Worm (Caenorhabditis elegans) whole organism, L3 larva: ENCODE measurements around the gene C28H8.8.

ENCODE experiments used
- R02D3.7 ChIP-seq: fragments of 150-350 bp; optimal IDR thresholded peaks from 2 replicates; lab custom pipeline; 2014; ENCODE audit warnings: missing biosample characterization, missing genetic modification characterization
- aly-2 ChIP-seq: fragments of 150-350 bp; optimal IDR thresholded peaks from 2 replicates; lab custom pipeline; 2014; ENCODE audit warnings: missing biosample characterization, missing genetic modification characterization
- ama-1 ChIP-seq: fragments of 150-350 bp; optimal IDR thresholded peaks from 2 replicates; lab custom pipeline; 2018
- ceh-16 ChIP-seq: sonication (generic microtip); optimal IDR thresholded peaks from 2 replicates; lab custom pipeline; 2017; ENCODE audit warnings: missing biosample characterization, missing genetic modification characterization
- ceh-28 ChIP-seq: fragments of 150-350 bp; optimal IDR thresholded peaks from 2 replicates; lab custom pipeline; 2014; ENCODE audit warnings: missing biosample characterization, missing genetic modification reagents, missing genetic modification characterization
- ceh-82 ChIP-seq: fragments of 150-350 bp; optimal IDR thresholded peaks from 2 replicates; lab custom pipeline; 2014; ENCODE audit warnings: missing biosample characterization, missing genetic modification characterization
- ceh-9 ChIP-seq: sonication (generic microtip); optimal IDR thresholded peaks from 2 replicates; lab custom pipeline; 2018; ENCODE audit warnings: missing biosample characterization, missing genetic modification characterization
- egl-5 ChIP-seq: fragments of 150-350 bp; optimal IDR thresholded peaks from 2 replicates; lab custom pipeline; 2017; ENCODE audit warnings: missing biosample characterization, missing genetic modification reagents, missing genetic modification characterization, inconsistent platforms
- elt-2 ChIP-seq: sonication (generic microtip); optimal IDR thresholded peaks from 2 replicates; lab custom pipeline; 2016; ENCODE audit warnings: missing genetic modification reagents, mild to moderate bottlenecking, missing genetic modification characterization, missing compliant biosample characterization
- elt-3 ChIP-seq, 3 experiments: fragments of 150-350 bp in 1 of 3; sonication (generic microtip) in 2 of 3; optimal IDR thresholded peaks; 2 replicates in 2 of 3; 4 replicates in 1 of 3; lab custom pipeline; 2014 to 2017; ENCODE audit warnings: missing biosample characterization in 3 of 3, missing genetic modification characterization in 3 of 3
- fkh-2 ChIP-seq: fragments of 150-350 bp; optimal IDR thresholded peaks from 2 replicates; lab custom pipeline; 2014; ENCODE audit warnings: missing biosample characterization, missing genetic modification reagents, missing genetic modification characterization
- fos-1 ChIP-seq: fragments of 150-350 bp; optimal IDR thresholded peaks from 2 replicates; lab custom pipeline; 2014; ENCODE audit warnings: missing biosample characterization, missing genetic modification characterization
- hmg-11 ChIP-seq: sonication (generic microtip); optimal IDR thresholded peaks from 2 replicates; lab custom pipeline; 2016; ENCODE audit warnings: missing genetic modification characterization, missing compliant biosample characterization
- jun-1 ChIP-seq: fragments of 150-350 bp; optimal IDR thresholded peaks from 2 replicates; lab custom pipeline; 2014; ENCODE audit warnings: missing biosample characterization, missing genetic modification reagents, missing genetic modification characterization
- lin-15B ChIP-seq: fragments of 150-350 bp; optimal IDR thresholded peaks from 2 replicates; lab custom pipeline; 2014; ENCODE audit warnings: missing biosample characterization, missing genetic modification characterization
- lin-39 ChIP-seq: fragments of 150-350 bp; optimal IDR thresholded peaks from 2 replicates; lab custom pipeline; 2018; ENCODE audit warnings: missing biosample characterization, missing genetic modification reagents, missing genetic modification characterization
- lsy-12 ChIP-seq: sonication (generic microtip); optimal IDR thresholded peaks from 2 replicates; lab custom pipeline; 2016; ENCODE audit warnings: mild to moderate bottlenecking, missing genetic modification characterization, missing compliant biosample characterization
- mdl-1 ChIP-seq: fragments of 150-350 bp; optimal IDR thresholded peaks from 2 replicates; lab custom pipeline; 2014; ENCODE audit warnings: missing biosample characterization, missing genetic modification characterization
- mml-1 ChIP-seq: fragments of 150-350 bp; sonication (generic microtip); optimal IDR thresholded peaks from 3 replicates; lab custom pipeline; 2014; ENCODE audit warnings: missing biosample characterization, missing genetic modification characterization
- nfya-1 ChIP-seq: sonication (generic microtip); optimal IDR thresholded peaks from 2 replicates; lab custom pipeline; 2017; ENCODE audit warnings: missing genetic modification characterization, mild to moderate bottlenecking, missing compliant biosample characterization, antibody characterized with exemption, moderate library complexity; ENCODE audit not compliant: insufficient read depth
- nhr-12 ChIP-seq: fragments of 150-350 bp; optimal IDR thresholded peaks from 2 replicates; lab custom pipeline; 2014; ENCODE audit warnings: missing biosample characterization, missing genetic modification characterization
- nhr-23 ChIP-seq: fragments of 150-350 bp; optimal IDR thresholded peaks from 2 replicates; lab custom pipeline; 2014; ENCODE audit warnings: missing biosample characterization, missing genetic modification reagents, missing genetic modification characterization
- nhr-237 ChIP-seq: fragments of 150-350 bp; optimal IDR thresholded peaks from 2 replicates; lab custom pipeline; 2014; ENCODE audit warnings: missing biosample characterization, missing genetic modification characterization
- nhr-25 ChIP-seq: sonication (generic microtip); optimal IDR thresholded peaks from 2 replicates; lab custom pipeline; 2017; ENCODE audit warnings: missing biosample characterization, missing genetic modification characterization
- nhr-43 ChIP-seq: sonication (generic microtip); optimal IDR thresholded peaks from 2 replicates; lab custom pipeline; 2016; ENCODE audit warnings: mild to moderate bottlenecking, missing genetic modification characterization, missing compliant biosample characterization; ENCODE audit not compliant: poor library complexity, severe bottlenecking
- nhr-67 ChIP-seq: fragments of 150-350 bp; optimal IDR thresholded peaks from 2 replicates; lab custom pipeline; 2014; ENCODE audit warnings: missing biosample characterization, missing genetic modification characterization
- nhr-76 ChIP-seq: fragments of 150-350 bp; sonication (generic microtip); optimal IDR thresholded peaks from 5 replicates; lab custom pipeline; 2014; ENCODE audit warnings: missing biosample characterization, missing genetic modification characterization
- nhr-77 ChIP-seq: fragments of 150-350 bp; optimal IDR thresholded peaks from 2 replicates; lab custom pipeline; 2014; ENCODE audit warnings: missing biosample characterization, missing genetic modification characterization
- pha-4 ChIP-seq: fragments of 150-350 bp; optimal IDR thresholded peaks from 2 replicates; lab custom pipeline; 2014; ENCODE audit warnings: missing biosample characterization, missing genetic modification reagents, missing genetic modification characterization
- pqm-1 ChIP-seq: fragments of 150-350 bp; optimal IDR thresholded peaks from 2 replicates; lab custom pipeline; 2017; ENCODE audit warnings: missing biosample characterization, missing genetic modification characterization, inconsistent platforms
- sea-2 ChIP-seq: fragments of 150-350 bp; sonication (generic microtip); optimal IDR thresholded peaks from 4 replicates; lab custom pipeline; 2014; ENCODE audit warnings: missing biosample characterization, missing genetic modification reagents, missing genetic modification characterization
- snpc-4 ChIP-seq: fragments of 150-350 bp; optimal IDR thresholded peaks from 2 replicates; lab custom pipeline; 2014; ENCODE audit warnings: missing biosample characterization, missing genetic modification characterization
- unc-39 ChIP-seq: sonication (generic microtip); optimal IDR thresholded peaks from 4 replicates; lab custom pipeline; 2017; ENCODE audit warnings: missing biosample characterization, missing genetic modification characterization
- unc-62 ChIP-seq: fragments of 150-350 bp; sonication (generic microtip); optimal IDR thresholded peaks from 4 replicates; lab custom pipeline; 2014; ENCODE audit warnings: missing biosample characterization, missing genetic modification reagents, missing genetic modification characterization
- zag-1 ChIP-seq: fragments of 150-350 bp; optimal IDR thresholded peaks from 2 replicates; lab custom pipeline; 2014; ENCODE audit warnings: missing biosample characterization, missing genetic modification characterization
- ztf-4 ChIP-seq: fragments of 150-350 bp; optimal IDR thresholded peaks from 2 replicates; lab custom pipeline; 2014; ENCODE audit warnings: missing biosample characterization, missing genetic modification characterization

Gene C28H8.8

ce11 chrIII:5874263-5874662 lies 14.3 kb downstream of the C28H8.8 start:
- TF ChIP-seq unc-62 (GFP tag; lab: Kevin White, UChicago) = peak; percentile 66
- TF ChIP-seq mdl-1 (tag; lab: Kevin White, UChicago) = no peak
- TF ChIP-seq elt-2 = peak; percentile 41
- no peak for TF ChIP-seq nhr-237 (tag; lab: Kevin White, UChicago)
- peak; percentile 96 for TF ChIP-seq ama-1 (lab: Kevin White, UChicago)
- peak; percentile 8 for TF ChIP-seq pqm-1 (tag; lab: Kevin White, UChicago)
- TF ChIP-seq jun-1 (tag; lab: Kevin White, UChicago) = peak; percentile 48
- TF ChIP-seq fos-1 (tag; lab: Kevin White, UChicago) = peak; percentile 5
- TF ChIP-seq lsy-12 (tag; lab: Kevin White, UChicago) = peak; percentile 38
- no peak for TF ChIP-seq ceh-16
- peak; percentile 92 for TF ChIP-seq nhr-43
- no peak for TF ChIP-seq ceh-9 (tag; lab: Kevin White, UChicago)
- peak; percentile 17 to 83 (median 76) for TF ChIP-seq elt-3 (tag; optimal IDR thresholded peaks at IDR 0.05; lab: Kevin White, UChicago)
- no peak for TF ChIP-seq sea-2 (GFP tag; lab: Kevin White, UChicago)
- TF ChIP-seq aly-2 = no peak
- TF ChIP-seq ceh-82 (tag; lab: Kevin White, UChicago) = no peak
- TF ChIP-seq nhr-76 (tag; lab: Kevin White, UChicago) = peak; percentile 5
- no peak for TF ChIP-seq fkh-2 (tag; lab: Kevin White, UChicago)
- TF ChIP-seq nhr-25 (tag; lab: Kevin White, UChicago) = peak; percentile 64
- peak; percentile 14 for TF ChIP-seq ztf-4
- TF ChIP-seq nhr-23 = peak; percentile 78
- no peak for TF ChIP-seq unc-39 (tag; lab: Kevin White, UChicago)
- no peak for TF ChIP-seq nfya-1
- TF ChIP-seq, all 47 proteins: peak for 13

- peak; percentile 49 for TF ChIP-seq egl-5
- no peak for TF ChIP-seq jun-1 (tag; lab: Kevin White, UChicago)
These were observed 16.3 kb downstream of the C28H8.8 start for ce11 chrIII:5872288-5872687.

- TF ChIP-seq zag-1 = no peak
- no peak for TF ChIP-seq nhr-12
- TF ChIP-seq hmg-11 (tag; lab: Kevin White, UChicago) = peak; percentile 3
- no peak for TF ChIP-seq ceh-82 (tag; lab: Kevin White, UChicago)
- TF ChIP-seq ztf-4 = no peak
- peak; percentile 26 for TF ChIP-seq lin-39 (tag; lab: Kevin White, UChicago)
- TF ChIP-seq snpc-4 (tag; lab: Kevin White, UChicago) = peak; percentile 32
- TF ChIP-seq nhr-77 = no peak
- peak; percentile 91 for TF ChIP-seq pha-4 (tag; lab: Kevin White, UChicago)
- peak; percentile 85 for TF ChIP-seq nhr-43
- TF ChIP-seq fos-1 (tag; lab: Kevin White, UChicago) = no peak
- peak; percentile 28 for TF ChIP-seq pqm-1 (tag; lab: Kevin White, UChicago)
- TF ChIP-seq nhr-76 (tag; lab: Kevin White, UChicago) = no peak
- peak; percentile 84 for TF ChIP-seq nhr-23
- no peak for TF ChIP-seq mml-1 (tag; lab: Kevin White, UChicago)
- TF ChIP-seq jun-1 (tag; lab: Kevin White, UChicago) = peak; percentile 3
- peak; percentile 67 for TF ChIP-seq R02D3.7 (tag; lab: Kevin White, UChicago)
- peak; percentile 22 for TF ChIP-seq ceh-28 (tag; lab: Kevin White, UChicago)
- no peak for TF ChIP-seq nhr-237 (tag; lab: Kevin White, UChicago)
- peak; percentile 69 for TF ChIP-seq lin-15B (tag; lab: Kevin White, UChicago)
- no peak for TF ChIP-seq aly-2
- TF ChIP-seq nhr-25 (tag; lab: Kevin White, UChicago) = peak; percentile 62
- peak; percentile 80 for TF ChIP-seq nfya-1
- peak; percentile 13 for TF ChIP-seq elt-2
- TF ChIP-seq sea-2 (GFP tag; lab: Kevin White, UChicago) = no peak
- TF ChIP-seq lsy-12 (tag; lab: Kevin White, UChicago) = peak; percentile 73
- TF ChIP-seq, all 47 proteins: peak for 15
These were observed 16.8 kb downstream of the C28H8.8 start, which contains the start of the genes F01F1.11 and F01F1.3 for ce11 chrIII:5871760-5872159. Gene F01F1.11 (minus strand): TSS chrIII:5871877. Gene F01F1.3 (plus strand): TSS chrIII:5871938.

- TF ChIP-seq nhr-67 (no peak), pqm-1 (tag; lab: Kevin White, UChicago) (no peak), elt-3 (tag; optimal IDR thresholded peaks at IDR 0.05; lab: Kevin White, UChicago) (no peak), pha-4 (tag; lab: Kevin White, UChicago) (peak; percentile 13), unc-39 (tag; lab: Kevin White, UChicago) (no peak), nhr-23 (no peak)
These were observed 19.1 kb downstream of the C28H8.8 start, which contains the start of gene F01F1.15 for ce11 chrIII:5869429-5869828. Gene F01F1.15 (minus strand): TSS chrIII:5869529.
